Fruit fly (Drosophila melanogaster) whole organism, adult: ENCODE results near the gene GCC185.

Experiments used
- CG11617 ChIP-seq: fragments of 200-800 bp; sonication (Bioruptor generic); optimal IDR thresholded peaks from 2 replicates; lab custom pipeline; 2017; ENCODE audit warnings: mild to moderate bottlenecking, missing biosample characterization, missing genetic modification reagents, missing genetic modification characterization
- CG12768 ChIP-seq: fragments of 200-800 bp; sonication (Bioruptor generic); optimal IDR thresholded peaks from 2 replicates; lab custom pipeline; 2017; ENCODE audit warnings: missing biosample characterization, missing genetic modification characterization, mild to moderate bottlenecking, moderate library complexity, missing genetic modification reagents
- CG14711 ChIP-seq: fragments of 200-800 bp; sonication (Bioruptor generic); optimal IDR thresholded peaks from 2 replicates; lab custom pipeline; 2018; ENCODE audit warnings: missing biosample characterization, mild to moderate bottlenecking, missing genetic modification characterization, moderate library complexity
- CG1620 ChIP-seq: fragments of 200-800 bp; sonication (Bioruptor generic); optimal IDR thresholded peaks from 2 replicates; lab custom pipeline; 2016; ENCODE audit warnings: missing biosample characterization, missing genetic modification characterization
- CG7045 ChIP-seq: fragments of 200-800 bp; sonication (Bioruptor generic); optimal IDR thresholded peaks from 2 replicates; lab custom pipeline; 2017; ENCODE audit warnings: missing biosample characterization, mild to moderate bottlenecking, missing genetic modification characterization
- CG7101 ChIP-seq: fragments of 200-800 bp; sonication (Bioruptor generic); optimal IDR thresholded peaks from 2 replicates; lab custom pipeline; 2018; ENCODE audit warnings: missing biosample characterization, mild to moderate bottlenecking, missing genetic modification characterization, moderate library complexity
- Clk ChIP-seq: fragments of 200-800 bp; sonication (Bioruptor generic); optimal IDR thresholded peaks from 2 replicates; lab custom pipeline; 2017; ENCODE audit warnings: missing biosample characterization, missing genetic modification characterization
- Crg-1 ChIP-seq: fragments of 200-800 bp; sonication (Bioruptor generic); optimal IDR thresholded peaks from 2 replicates; lab custom pipeline; 2016; ENCODE audit warnings: missing biosample characterization, missing genetic modification characterization
- Mnt ChIP-seq: fragments of 200-800 bp; sonication (Bioruptor generic); optimal IDR thresholded peaks from 2 replicates; lab custom pipeline; 2016; ENCODE audit warnings: missing biosample characterization, mild to moderate bottlenecking, missing genetic modification characterization
- cic ChIP-seq: fragments of 200-800 bp; sonication (Bioruptor generic); optimal IDR thresholded peaks from 2 replicates; lab custom pipeline; 2017; ENCODE audit warnings: missing biosample characterization, mild to moderate bottlenecking, missing genetic modification characterization, moderate library complexity
- kay ChIP-seq: fragments of 200-800 bp; sonication (Bioruptor generic); peaks from one replicate; lab custom pipeline; 2016; ENCODE audit warnings: missing biosample characterization, missing genetic modification characterization, borderline replicate concordance
- ovo ChIP-seq: fragments of 200-800 bp; sonication (Bioruptor generic); optimal IDR thresholded peaks from 2 replicates; lab custom pipeline; 2016; ENCODE audit warnings: missing biosample characterization, missing genetic modification characterization
- pad ChIP-seq: fragments of 200-800 bp; sonication (Bioruptor generic); optimal IDR thresholded peaks from 3 replicates; lab custom pipeline; 2017; ENCODE audit warnings: missing biosample characterization, missing genetic modification characterization, mild to moderate bottlenecking, moderate library complexity, missing genetic modification reagents
- toe ChIP-seq: fragments of 200-800 bp; sonication (Bioruptor generic); optimal IDR thresholded peaks from 2 replicates; lab custom pipeline; 2016; ENCODE audit warnings: missing biosample characterization, missing genetic modification characterization

dm6 chr3R:11998130-11998529 lies 12.4 kb upstream of the GCC185 start:
- TF ChIP-seq CG12768, result no peak
- no peak for TF ChIP-seq kay (GFP tag; lab: Kevin White, UChicago)
- TF ChIP-seq Crg-1 (GFP tag; lab: Kevin White, UChicago), result no peak
- TF ChIP-seq CG7045 (GFP tag; lab: Kevin White, UChicago), result no peak
- no peak for TF ChIP-seq cic (GFP tag; lab: Kevin White, UChicago)
- TF ChIP-seq Mnt (GFP tag; lab: Kevin White, UChicago), result no peak
- no peak for TF ChIP-seq CG7101
- no peak for TF ChIP-seq CG14711 (tag; lab: Kevin White, UChicago)
- no peak for TF ChIP-seq CG11617 (GFP tag; lab: Kevin White, UChicago)
- TF ChIP-seq pad, result no peak
- no peak for TF ChIP-seq ovo
- no peak for TF ChIP-seq toe (GFP tag; lab: Kevin White, UChicago)
- TF ChIP-seq CG1620, result no peak
- TF ChIP-seq Clk, result no peak
